Fruit fly (Drosophila melanogaster): Measurements from ENCODE around the gene CG32816.
A peak's percentile ranks its signal among the peaks of the same experiment; 100 is the strongest.

The CG32816 gene

dm6 chrX:423374-423773 lies 47.2 kb downstream of the CG32816 start:
- TF ChIP-seq CG11902 (GFP tag; optimal IDR thresholded peaks at IDR 0.05), result no peak
- peak; percentile 63 for TF ChIP-seq fkh (GFP tag; optimal IDR thresholded peaks at IDR 0.05)
- TF ChIP-seq svp (GFP tag), result peak; percentile 18
- TF ChIP-seq fd85E (GFP tag; optimal IDR thresholded peaks at IDR 0.05), result no peak
- TF ChIP-seq CG6854 (GFP tag; optimal IDR thresholded peaks at IDR 0.05), result no peak
- TF ChIP-seq esn (GFP tag; optimal IDR thresholded peaks at IDR 0.05), result no peak
- no peak for TF ChIP-seq ss (GFP tag; optimal IDR thresholded peaks at IDR 0.05)
- TF ChIP-seq Blimp-1 (GFP tag; optimal IDR thresholded peaks at IDR 0.05), result no peak
- no peak for TF ChIP-seq CG11294 (GFP tag; IDR thresholded peaks at IDR 0.05)
- TF ChIP-seq CG10669 (GFP tag; optimal IDR thresholded peaks at IDR 0.05), result no peak

dm6 chrX:414352-414751 lies 56.2 kb downstream of the CG32816 start:
- TF ChIP-seq Smox (GFP tag; optimal IDR thresholded peaks at IDR 0.05) (no peak), Eip78C (GFP tag) (peak; percentile 38)

DNA sequence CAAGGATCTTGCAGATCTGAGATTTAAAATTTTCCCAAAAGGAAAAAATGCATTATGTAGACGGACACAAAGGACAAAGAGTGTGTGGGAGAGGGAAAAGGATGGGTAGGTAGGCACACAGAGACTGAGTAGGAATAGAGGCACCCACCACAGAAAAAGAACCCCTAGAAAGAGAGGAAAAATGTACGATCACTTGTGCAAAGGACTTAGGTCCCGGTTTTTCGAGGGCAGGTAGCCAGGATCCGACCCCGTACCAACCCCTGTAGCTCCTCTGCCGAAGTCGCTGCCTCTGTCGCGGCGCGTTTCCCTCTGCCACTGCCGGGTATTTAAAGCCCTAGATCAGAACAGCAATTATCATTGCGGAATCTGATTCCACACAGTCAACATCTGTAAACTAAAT lies 61.2 kb downstream of the CG32816 start:
- no peak for TF ChIP-seq CG34406 (GFP tag; optimal IDR thresholded peaks at IDR 0.05)
- TF ChIP-seq vri (GFP tag; optimal IDR thresholded peaks at IDR 0.05), result no peak
- TF ChIP-seq OdsH (GFP tag; optimal IDR thresholded peaks at IDR 0.05), result no peak
- TF ChIP-seq pdm3 (GFP tag; optimal IDR thresholded peaks at IDR 0.05), result no peak
- TF ChIP-seq CG8632 (GFP tag; optimal IDR thresholded peaks at IDR 0.05), result no peak
- no peak for TF ChIP-seq CG4318 (GFP tag; optimal IDR thresholded peaks at IDR 0.05)
- TF ChIP-seq CG10669 (GFP tag; optimal IDR thresholded peaks at IDR 0.05), result no peak
- no peak for TF ChIP-seq CG6163 (GFP tag; IDR thresholded peaks at IDR 0.05)
- no peak for TF ChIP-seq Ets21C (GFP tag; optimal IDR thresholded peaks at IDR 0.05)
- TF ChIP-seq CG15336 (GFP tag; IDR thresholded peaks at IDR 0.05), result no peak
- TF ChIP-seq CG1621 (tag; optimal IDR thresholded peaks at IDR 0.05), result no peak
- TF ChIP-seq CG3032 (tag; optimal IDR thresholded peaks at IDR 0.05), result no peak
- no peak for TF ChIP-seq CG32006 (GFP tag; optimal IDR thresholded peaks at IDR 0.05)
- TF ChIP-seq eg (GFP tag; IDR thresholded peaks at IDR 0.05), result no peak
- no peak for TF ChIP-seq Smox (GFP tag; optimal IDR thresholded peaks at IDR 0.05)
- no peak for TF ChIP-seq Met (GFP tag; optimal IDR thresholded peaks at IDR 0.05)

dm6 chrX:407455-407854 lies 63.1 kb downstream of the CG32816 start:
- TF ChIP-seq CG3919 (GFP tag; optimal IDR thresholded peaks at IDR 0.05) (no peak), topi (GFP tag; optimal IDR thresholded peaks at IDR 0.05) (no peak)

DNA sequence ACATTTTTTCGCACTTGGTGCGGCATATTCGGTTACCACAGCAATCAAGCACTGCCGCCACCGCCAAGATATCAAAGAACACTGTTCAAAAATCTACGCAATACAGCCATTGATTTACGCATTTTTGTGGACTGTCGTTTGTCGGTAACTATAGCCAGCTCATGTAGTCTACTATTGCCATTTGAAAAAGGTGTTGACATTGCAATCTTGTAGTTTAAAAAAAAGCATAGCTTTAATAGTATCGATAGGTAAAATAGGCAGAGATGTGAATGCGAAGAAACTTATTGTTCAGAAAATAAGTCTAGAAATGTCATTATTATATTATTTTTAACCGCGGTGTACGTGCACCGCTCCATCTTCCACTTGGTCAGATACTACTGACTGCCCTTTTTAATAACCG lies 64.2 kb downstream of the CG32816 start:
- TF ChIP-seq Sox15 (GFP tag; optimal IDR thresholded peaks at IDR 0.05) (no peak), Hr39 (GFP tag; optimal IDR thresholded peaks at IDR 0.05) (peak; percentile 25), fd85E (GFP tag; optimal IDR thresholded peaks at IDR 0.05) (no peak), CG31627 (GFP tag; optimal IDR thresholded peaks at IDR 0.05) (peak; percentile 31), Sox102F (GFP tag; optimal IDR thresholded peaks at IDR 0.05) (peak; percentile 47), CG34406 (GFP tag; optimal IDR thresholded peaks at IDR 0.05) (peak; percentile 10), Eip78C (GFP tag) (peak; percentile 71), esn (GFP tag; optimal IDR thresholded peaks at IDR 0.05) (peak; percentile 61), topi (GFP tag; optimal IDR thresholded peaks at IDR 0.05) (peak; percentile 51), Met (GFP tag; optimal IDR thresholded peaks at IDR 0.05) (peak; percentile 50), cyc (GFP tag; optimal IDR thresholded peaks at IDR 0.05) (peak; percentile 36), dac (GFP tag; optimal IDR thresholded peaks at IDR 0.05) (no peak), lz (GFP tag; optimal IDR thresholded peaks at IDR 0.05) (peak; percentile 51), spab (GFP tag; optimal IDR thresholded peaks at IDR 0.05) (no peak), CG8119 (GFP tag; IDR thresholded peaks at IDR 0.05) (no peak), Gug (GFP tag; IDR thresholded peaks at IDR 0.05) (no peak), svp (GFP tag) (peak; percentile 72), Smox (GFP tag; optimal IDR thresholded peaks at IDR 0.05) (peak; percentile 46), Ets96B (tag; optimal IDR thresholded peaks at IDR 0.05) (peak; percentile 0), CG10669 (GFP tag; optimal IDR thresholded peaks at IDR 0.05) (peak; percentile 3), CG16779 (tag; optimal IDR thresholded peaks at IDR 0.05) (no peak)

Data from whole organism, prepupa.